Fruit fly (Drosophila melanogaster): ENCODE data around the gene eIF5B.

Gene eIF5B

dm6 chr3L:3471174-3471573 is 10.4 kb upstream of the eIF5B start, which contains the start of gene CG14971 (continued):
- TF ChIP-seq slbo (GFP tag; IDR thresholded peaks at IDR 0.05): peak; percentile 76
- TF ChIP-seq CG8944 (GFP tag; optimal IDR thresholded peaks at IDR 0.05): peak; percentile 45
- no peak for TF ChIP-seq CG8359 (GFP tag; optimal IDR thresholded peaks at IDR 0.05; ENCODE audit: borderline replicate concordance)
- peak; percentile 6; the same call in 1 of the 2 replicates for TF ChIP-seq CG14441 (GFP tag; IDR thresholded peaks at IDR 0.05)
- TF ChIP-seq CG9876 (GFP tag; optimal IDR thresholded peaks at IDR 0.05): peak; percentile 28
- peak; percentile 34; the same call in 1 of the 4 replicates for TF ChIP-seq Gug (GFP tag; IDR thresholded peaks at IDR 0.05)
- no peak for TF ChIP-seq CG12219 (GFP tag; optimal IDR thresholded peaks at IDR 0.05)
- TF ChIP-seq CG10147 (GFP tag; optimal IDR thresholded peaks at IDR 0.05): no peak
- peak; percentile 82 for TF ChIP-seq sens (GFP tag)
- no peak for TF ChIP-seq Tbp (GFP tag; optimal IDR thresholded peaks at IDR 0.05)
- peak; percentile 64 for TF ChIP-seq CG4617 (GFP tag; optimal IDR thresholded peaks at IDR 0.05; ENCODE audit: borderline replicate concordance)
- TF ChIP-seq fd96Cb (tag; optimal IDR thresholded peaks at IDR 0.05): no peak
- TF ChIP-seq CG11398 (GFP tag; optimal IDR thresholded peaks at IDR 0.05): no peak
- TF ChIP-seq CG13287 (GFP tag; IDR thresholded peaks at IDR 0.05; ENCODE audit: partially characterized antibody): peak; percentile 91
- peak; percentile 88 for TF ChIP-seq Med (GFP tag)
- peak; percentile 35 for TF ChIP-seq mirr (GFP tag; optimal IDR thresholded peaks at IDR 0.05)
- TF ChIP-seq chn (GFP tag; optimal IDR thresholded peaks at IDR 0.05): peak; percentile 14
- TF ChIP-seq run (tag; optimal IDR thresholded peaks at IDR 0.05): no peak
- no peak for TF ChIP-seq CG4328 (GFP tag; optimal IDR thresholded peaks at IDR 0.05)
- no peak for TF ChIP-seq CG31441 (GFP tag; IDR thresholded peaks at IDR 0.05)
- TF ChIP-seq Hsf (GFP tag; optimal IDR thresholded peaks at IDR 0.05): peak; percentile 22
- TF ChIP-seq ind (GFP tag; optimal IDR thresholded peaks at IDR 0.05): no peak
- peak; percentile 37 for TF ChIP-seq CG33213 (GFP tag; optimal IDR thresholded peaks at IDR 0.05)
- TF ChIP-seq slp2 (GFP tag; optimal IDR thresholded peaks at IDR 0.05): no peak
- TF ChIP-seq CG6854 (GFP tag; optimal IDR thresholded peaks at IDR 0.05): no peak
- TF ChIP-seq zfh1 (GFP tag; IDR thresholded peaks at IDR 0.05): 0 out of 3 replicates have a peak, but pooled peaks have one; percentile 17
- peak; percentile 85 for TF ChIP-seq CG6791 (GFP tag; IDR thresholded peaks at IDR 0.05; ENCODE audit: partially characterized antibody)
- no peak for TF ChIP-seq schlank (tag; optimal IDR thresholded peaks at IDR 0.05)
- TF ChIP-seq CG8290 (GFP tag; optimal IDR thresholded peaks at IDR 0.05): peak; percentile 26
- peak in 1 of 2 experiments; percentile 88 for TF ChIP-seq CG8290 (tag; optimal IDR thresholded peaks at IDR 0.05)
- no peak for TF ChIP-seq tx (GFP tag; optimal IDR thresholded peaks at IDR 0.05)
- TF ChIP-seq crp (GFP tag; optimal IDR thresholded peaks at IDR 0.05): peak in 1 of 2 experiments; percentile 38
- no peak for TF ChIP-seq CG14050 (GFP tag; IDR thresholded peaks at IDR 0.05)
- peak; percentile 3 for TF ChIP-seq CG12155 (GFP tag; optimal IDR thresholded peaks at IDR 0.05)
- no peak for TF ChIP-seq CG31365 (tag; optimal IDR thresholded peaks at IDR 0.05)
- TF ChIP-seq Bgb (GFP tag; IDR thresholded peaks at IDR 0.05; ENCODE audit: partially characterized antibody): peak; percentile 91
- TF ChIP-seq Hmr (GFP tag; optimal IDR thresholded peaks at IDR 0.05): peak; percentile 42
- peak; percentile 60 for TF ChIP-seq YL-1 (GFP tag; optimal IDR thresholded peaks at IDR 0.05)
- peak; percentile 41 for TF ChIP-seq gcm2 (GFP tag; optimal IDR thresholded peaks at IDR 0.05)
- no peak for TF ChIP-seq CG5953 (GFP tag; IDR thresholded peaks at IDR 0.05)
- TF ChIP-seq Hr3 (GFP tag; optimal IDR thresholded peaks at IDR 0.05): peak; percentile 9
- peak; percentile 58 for TF ChIP-seq CG14710 (tag; optimal IDR thresholded peaks at IDR 0.05)
- TF ChIP-seq danr (GFP tag; IDR thresholded peaks at IDR 0.05): no peak
- TF ChIP-seq disco-r (GFP tag; optimal IDR thresholded peaks at IDR 0.05): no peak
- no peak for TF ChIP-seq ac (GFP tag; optimal IDR thresholded peaks at IDR 0.05)
- peak; percentile 48 for TF ChIP-seq CG17829 (tag; optimal IDR thresholded peaks at IDR 0.05)
- TF ChIP-seq tll (GFP tag; optimal IDR thresholded peaks at IDR 0.05): no peak
- TF ChIP-seq hbn (GFP tag; IDR thresholded peaks at IDR 0.05; ENCODE audit: partially characterized antibody): peak; percentile 78
- TF ChIP-seq fd3F (GFP tag; optimal IDR thresholded peaks at IDR 0.05): no peak
- peak; percentile 31 for TF ChIP-seq caup (GFP tag; optimal IDR thresholded peaks at IDR 0.05; ENCODE audit: severe bottlenecking)
- peak; percentile 46 for TF ChIP-seq Xbp1 (GFP tag; optimal IDR thresholded peaks at IDR 0.05)
